Fruit fly (Drosophila melanogaster) whole organism: ENCODE measurements around the gene Dup99B.

Experiments used
- CG8478 ChIP-seq: fragments of >200 bp; optimal IDR thresholded peaks from 2 replicates; lab custom pipeline; 2018; ENCODE audit warnings: inconsistent platforms
- Dll ChIP-seq: fragments of >200 bp; optimal IDR thresholded peaks from 2 replicates; lab custom pipeline; 2017
- EcR ChIP-seq, 2 experiments: fragments of >200 bp; optimal IDR thresholded peaks; 2 replicates each; lab custom pipeline; 2017; ENCODE audit warnings: missing biosample characterization in 2 of 2, missing genetic modification characterization in 2 of 2, missing genetic modification reagents in 2 of 2
- pan ChIP-seq: fragments of >200 bp; optimal IDR thresholded peaks from 2 replicates; lab custom pipeline; 2017
- psq ChIP-seq: fragments of >200 bp; optimal IDR thresholded peaks from 2 replicates; lab custom pipeline; 2017
- usp ChIP-seq: fragments of >200 bp; optimal IDR thresholded peaks from 2 replicates; lab custom pipeline; 2017; ENCODE audit warnings: missing biosample characterization, missing genetic modification characterization, mixed read lengths

DNA sequence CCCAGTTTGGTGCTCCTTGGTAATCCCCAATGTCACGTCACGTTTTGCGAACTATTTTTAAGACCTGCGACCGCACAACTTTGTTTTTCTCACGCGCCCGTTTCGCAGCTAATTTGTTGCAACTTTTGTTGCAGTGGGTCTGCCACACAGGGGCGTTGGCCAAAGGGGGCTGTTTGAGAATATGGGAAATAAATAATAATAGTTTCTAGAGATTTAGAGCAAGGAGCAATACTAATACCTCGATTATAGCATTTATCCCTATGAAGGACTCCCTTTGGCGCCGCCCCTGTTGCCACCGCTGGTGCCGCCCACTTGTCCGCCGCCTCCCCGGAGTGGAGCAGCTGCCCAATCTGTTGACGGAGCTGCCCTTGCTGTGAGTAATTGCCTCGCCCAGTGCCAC is 40.1 kb upstream of the Dup99B start:
- TF ChIP-seq pan (no peak), CG8478 (no peak), EcR (GFP tag; optimal IDR thresholded peaks at IDR 0.05; lab: Kevin White, UChicago) (no peak), psq (lab: Kevin White, UChicago) (no peak), Dll (no peak), usp (GFP tag; lab: Kevin White, UChicago) (no peak)
